Worm (Caenorhabditis elegans): ENCODE data around the gene arx-5.

Gene arx-5

ce11 chrIII:12829068-12829467 lies 11.2 kb upstream of the arx-5 start, which contains the start of gene Y37D8A.3:
Y37D8A.3 (plus strand) TSS chrIII:12829368.
- TF ChIP-seq ces-1 (GFP tag; optimal IDR thresholded peaks at IDR 0.05) (no peak), nhr-84 (tag; optimal IDR thresholded peaks at IDR 0.05) (no peak), unc-62 (GFP tag; optimal IDR thresholded peaks at IDR 0.05) (no peak), lin-14 (GFP tag; optimal IDR thresholded peaks at IDR 0.05) (no peak), nhr-77 (tag; optimal IDR thresholded peaks at IDR 0.05) (no peak), ama-1 (optimal IDR thresholded peaks at IDR 0.05) (no peak), C34B4.2 (tag; optimal IDR thresholded peaks at IDR 0.05) (no peak), unc-30 (tag; optimal IDR thresholded peaks at IDR 0.05) (no peak), mef-2 (tag; optimal IDR thresholded peaks at IDR 0.05) (no peak), tlp-1 (tag; optimal IDR thresholded peaks at IDR 0.05) (no peak), swsn-7 (tag; optimal IDR thresholded peaks at IDR 0.05) (no peak), vab-15 (tag; optimal IDR thresholded peaks at IDR 0.05) (no peak), Y116A8C.19 (tag; optimal IDR thresholded peaks at IDR 0.05; ENCODE audit: borderline replicate concordance) (no peak)

- no peak for TF ChIP-seq sox-4 (tag; optimal IDR thresholded peaks at IDR 0.05)
- no peak for TF ChIP-seq ztf-4 (tag; optimal IDR thresholded peaks at IDR 0.05)
- TF ChIP-seq nhr-47 (tag; optimal IDR thresholded peaks at IDR 0.05): no peak
- no peak for TF ChIP-seq efl-1 (optimal IDR thresholded peaks at IDR 0.05)
- TF ChIP-seq efl-1 (GFP tag; optimal IDR thresholded peaks at IDR 0.05 in 1 of 2): peak in 1 of 2 experiments; percentile 47
- TF ChIP-seq lin-15B (tag; optimal IDR thresholded peaks at IDR 0.05): no peak
Observed at ce11 chrIII:12822608-12823261, 4.8 kb upstream of the arx-5 start.

- TF ChIP-seq egl-13 (tag; optimal IDR thresholded peaks at IDR 0.05) (no peak), dpl-1 (GFP tag; optimal IDR thresholded peaks at IDR 0.05) (peak in 1 of 3 experiments; percentile 58), C16A3.4 (tag; optimal IDR thresholded peaks at IDR 0.05) (peak; percentile 27), aha-1 (tag; optimal IDR thresholded peaks at IDR 0.05) (no peak), aly-2 (tag; optimal IDR thresholded peaks at IDR 0.05) (no peak), nhr-237 (tag; optimal IDR thresholded peaks at IDR 0.05) (no peak), nhr-85 (tag) (no peak), unc-86 (tag; optimal IDR thresholded peaks at IDR 0.05) (no peak), unc-62 (GFP tag; optimal IDR thresholded peaks at IDR 0.05) (no peak), lin-35 (GFP tag; optimal IDR thresholded peaks at IDR 0.05) (peak in 1 of 2 experiments; percentile 17), blmp-1 (tag; optimal IDR thresholded peaks at IDR 0.05) (peak; percentile 10), lin-13 (GFP tag; optimal IDR thresholded peaks at IDR 0.05) (no peak), nhr-11 (tag; optimal IDR thresholded peaks at IDR 0.05) (no peak), lsy-2 (tag; optimal IDR thresholded peaks at IDR 0.05) (peak in 1 of 2 experiments; percentile 56), fkh-8 (tag; optimal IDR thresholded peaks at IDR 0.05) (no peak), fkh-10 (GFP tag; optimal IDR thresholded peaks at IDR 0.05) (no peak), efl-1 (optimal IDR thresholded peaks at IDR 0.05) (peak; percentile 19 to 25), efl-1 (GFP tag; optimal IDR thresholded peaks at IDR 0.05 in 1 of 2) (peak in 1 of 2 experiments; percentile 18), tlp-1 (tag; optimal IDR thresholded peaks at IDR 0.05) (no peak)
Observed at ce11 chrIII:12821331-12821730, 3.4 kb upstream of the arx-5 start.

DNA sequence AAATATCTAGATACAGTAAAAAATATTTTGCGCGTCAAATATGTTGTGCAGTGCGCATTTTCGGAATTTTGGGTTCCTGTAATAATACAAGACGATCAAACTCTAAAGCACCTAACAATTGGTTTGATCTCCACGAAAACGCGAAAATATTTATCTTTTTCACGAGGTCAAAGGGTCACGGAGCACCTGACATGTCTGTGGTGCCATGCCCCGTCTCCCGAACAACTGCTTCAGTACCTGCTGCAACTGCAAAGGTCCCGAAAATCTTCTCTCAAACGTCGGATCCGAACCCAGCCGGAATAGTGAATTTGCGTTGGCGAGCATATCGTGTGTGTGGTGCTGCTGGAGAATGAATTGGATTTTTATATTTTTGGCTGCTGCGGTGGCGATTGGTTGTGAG lies 2.0 kb upstream of the arx-5 start, which contains the start of the genes Y37D8A.2 and Y37D8A.25:
Y37D8A.2 (plus strand) TSS at position 285 of the 400 bp plus-strand sequence.
Y37D8A.25 (minus strand) TSS at position 345 of the 400 bp plus-strand sequence.
- no peak for TF ChIP-seq C04F5.9 (tag; optimal IDR thresholded peaks at IDR 0.05)
- TF ChIP-seq fkh-4 (tag; optimal IDR thresholded peaks at IDR 0.05; ENCODE audit: borderline replicate concordance): no peak
- no peak for TF ChIP-seq elt-3 (tag; optimal IDR thresholded peaks at IDR 0.05)
- no peak for TF ChIP-seq F16B12.6 (tag; optimal IDR thresholded peaks at IDR 0.05)
- peak; percentile 59 for TF ChIP-seq rnt-1 (tag; optimal IDR thresholded peaks at IDR 0.05)
- peak; percentile 42 for TF ChIP-seq nhr-71 (tag; optimal IDR thresholded peaks at IDR 0.05)
- peak; percentile 22 for TF ChIP-seq nhr-19 (GFP tag; conservative IDR thresholded peaks at IDR 0.05)
- peak; percentile 25 for TF ChIP-seq unc-130 (tag; optimal IDR thresholded peaks at IDR 0.05)

Data from whole organism, L1 larva.